Fruit fly (Drosophila melanogaster): ENCODE measurements around the gene CG4592.

dm6 chr2L:9968201-9968727 is 46.8 kb downstream of the CG4592 start:
- TF ChIP-seq h (optimal IDR thresholded peaks at IDR 0.05) = no peak
- no peak for TF ChIP-seq insv (optimal IDR thresholded peaks at IDR 0.05)

Measured in Kc167 (cell line).